Worm (Caenorhabditis elegans) whole organism, mixed stage, embryonic: ENCODE results near the gene semo-1.

Source experiments
- lin-32 ChIP-seq: fragments of 200-800 bp; sonication (Bioruptor generic); optimal IDR thresholded peaks from 2 replicates; lab custom pipeline; 2018; ENCODE audit warnings: mild to moderate bottlenecking, missing genetic modification characterization, missing compliant biosample characterization
- mab-5 ChIP-seq: fragments of 150-350 bp; optimal IDR thresholded peaks from 2 replicates; lab custom pipeline; 2014; ENCODE audit warnings: missing biosample characterization, missing genetic modification characterization
- mls-2 ChIP-seq: sonication (generic microtip); optimal IDR thresholded peaks from 2 replicates; lab custom pipeline; 2016; ENCODE audit warnings: mild to moderate bottlenecking, missing genetic modification characterization, moderate library complexity, missing compliant biosample characterization
- nhr-237 ChIP-seq: fragments of 150-350 bp; optimal IDR thresholded peaks from 2 replicates; lab custom pipeline; 2014; ENCODE audit warnings: missing biosample characterization, missing genetic modification characterization
- tbx-8 ChIP-seq: fragments of 200-800 bp; sonication (Bioruptor generic); optimal IDR thresholded peaks from 2 replicates; lab custom pipeline; 2018; ENCODE audit warnings: mild to moderate bottlenecking, missing genetic modification characterization, moderate library complexity, missing compliant biosample characterization
- ztf-11 ChIP-seq: fragments of 150-350 bp; optimal IDR thresholded peaks from 2 replicates; lab custom pipeline; 2014; ENCODE audit warnings: missing biosample characterization, missing genetic modification characterization

ce11 chrIV:14086395-14086794 is 35.4 kb downstream of the semo-1 start:
- TF ChIP-seq lin-32 (GFP tag; lab: Kevin White, UChicago), result no peak
- no peak for TF ChIP-seq mls-2
- TF ChIP-seq ztf-11 (tag; lab: Kevin White, UChicago), result no peak
- no peak for TF ChIP-seq tbx-8
- TF ChIP-seq mab-5 (tag; lab: Kevin White, UChicago), result no peak
- TF ChIP-seq nhr-237, result no peak
